Worm (Caenorhabditis elegans) whole organism, early embryonic: ENCODE results near the gene C06C3.3.

Source experiments
- B0310.2 ChIP-seq: sonication (generic microtip); optimal IDR thresholded peaks from 2 replicates; lab custom pipeline; 2016; ENCODE audit warnings: mild to moderate bottlenecking, missing genetic modification characterization, missing compliant biosample characterization
- F13C5.2 ChIP-seq: sonication (generic microtip); optimal IDR thresholded peaks from 2 replicates; lab custom pipeline; 2017; ENCODE audit warnings: mild to moderate bottlenecking, missing genetic modification characterization, inconsistent platforms, missing compliant biosample characterization
- aly-1 ChIP-seq: sonication (generic microtip); optimal IDR thresholded peaks from 2 replicates; lab custom pipeline; 2016; ENCODE audit warnings: missing genetic modification characterization, missing compliant biosample characterization
- ama-1 ChIP-seq: fragments of 150-350 bp; optimal IDR thresholded peaks from 2 replicates; lab custom pipeline; 2014
- ceh-13 ChIP-seq: fragments of 200-800 bp; sonication (Bioruptor generic); optimal IDR thresholded peaks from 2 replicates; lab custom pipeline; 2018; ENCODE audit warnings: mild to moderate bottlenecking, missing genetic modification characterization, missing compliant biosample characterization
- ceh-36 ChIP-seq: sonication (generic microtip); optimal IDR thresholded peaks from 2 replicates; lab custom pipeline; 2016; ENCODE audit warnings: missing genetic modification characterization, inconsistent platforms, missing compliant biosample characterization
- ets-7 ChIP-seq: sonication (generic microtip); optimal IDR thresholded peaks from 2 replicates; lab custom pipeline; 2016; ENCODE audit warnings: missing genotype, missing genetic modification characterization, missing compliant biosample characterization
- flt-1 ChIP-seq: fragments of 200-800 bp; sonication (Bioruptor generic); IDR thresholded peaks from 2 replicates; pipeline ENCODE4 v1.3.6; 2022; ENCODE audit warnings: missing genetic modification characterization, missing compliant biosample characterization
- hmbx-1 ChIP-seq: sonication (generic microtip); optimal IDR thresholded peaks from 2 replicates; lab custom pipeline; 2016; ENCODE audit warnings: mild to moderate bottlenecking, missing genetic modification characterization, missing compliant biosample characterization
- hmg-4 ChIP-seq: fragments of 200-800 bp; sonication (Bioruptor generic); optimal IDR thresholded peaks from 2 replicates; lab custom pipeline; 2018; ENCODE audit warnings: mild to moderate bottlenecking, missing genetic modification characterization, missing compliant biosample characterization
- hnd-1 ChIP-seq: sonication (generic microtip); optimal IDR thresholded peaks from 2 replicates; lab custom pipeline; 2016; ENCODE audit warnings: missing genetic modification characterization, missing compliant biosample characterization
- pes-1 ChIP-seq: fragments of 200-800 bp; sonication (Bioruptor generic); IDR thresholded peaks from 2 replicates; pipeline ENCODE4 v1.3.6; 2022; ENCODE audit warnings: missing genetic modification reagents, missing genetic modification characterization, missing compliant biosample characterization
- scrt-1 ChIP-seq: fragments of 200-800 bp; sonication (Bioruptor generic); IDR thresholded peaks from 2 replicates; pipeline ENCODE4 v1.3.6; 2022; ENCODE audit warnings: missing genetic modification characterization, missing compliant biosample characterization
- sea-1 ChIP-seq: fragments of 200-800 bp; sonication (Bioruptor generic); conservative IDR thresholded peaks from 2 replicates; pipeline ENCODE4 v1.3.6; 2022; ENCODE audit warnings: missing genetic modification characterization, missing compliant biosample characterization
- tbx-11 ChIP-seq: fragments of 200-800 bp; sonication (Bioruptor generic); IDR thresholded peaks from 2 replicates; pipeline ENCODE4 v1.3.6; 2022; ENCODE audit warnings: missing genetic modification characterization, missing compliant biosample characterization
- tbx-37 ChIP-seq: fragments of 200-800 bp; sonication (Bioruptor generic); conservative IDR thresholded peaks from 2 replicates; pipeline ENCODE4 v1.3.6; 2022; ENCODE audit warnings: missing genetic modification reagents, missing genetic modification characterization, missing compliant biosample characterization
- tra-4 ChIP-seq: sonication (generic microtip); optimal IDR thresholded peaks from 2 replicates; lab custom pipeline; 2017; ENCODE audit warnings: missing genetic modification characterization, missing compliant biosample characterization

The C06C3.3 gene

ce11 chrII:9372991-9373390 is 698 bp upstream of the C06C3.3 start, which contains the start of gene C06C3.4:
Gene C06C3.4, plus strand, starts transcription at chrII:9373291.
- no peak for TF ChIP-seq tbx-37 (GFP tag; lab: Robert Waterston, UW)
- no peak for TF ChIP-seq F13C5.2 (tag; lab: Kevin White, UChicago)
- no peak for TF ChIP-seq hnd-1 (tag; lab: Kevin White, UChicago)
- TF ChIP-seq aly-1 (tag; lab: Kevin White, UChicago), result no peak
- no peak for TF ChIP-seq flt-1
- no peak for TF ChIP-seq tbx-11 (GFP tag; lab: Robert Waterston, UW)
- TF ChIP-seq ama-1 (lab: Kevin White, UChicago), result no peak
- no peak for TF ChIP-seq B0310.2
- TF ChIP-seq tra-4 (tag; lab: Kevin White, UChicago), result no peak
- TF ChIP-seq scrt-1 (GFP tag; lab: Robert Waterston, UW), result no peak
- TF ChIP-seq hmbx-1 (tag; lab: Kevin White, UChicago), result no peak

- TF ChIP-seq ama-1 (lab: Kevin White, UChicago) (no peak), tbx-11 (GFP tag; lab: Robert Waterston, UW) (no peak), B0310.2 (no peak), tra-4 (tag; lab: Kevin White, UChicago) (no peak), ets-7 (no peak), hmg-4 (GFP tag; lab: Kevin White, UChicago) (no peak), hnd-1 (tag; lab: Kevin White, UChicago) (no peak), scrt-1 (GFP tag; lab: Robert Waterston, UW) (no peak), ceh-13 (no peak), F13C5.2 (tag; lab: Kevin White, UChicago) (no peak), sea-1 (GFP tag; lab: Robert Waterston, UW) (no peak)
These were observed 2.9 kb downstream of the C06C3.3 start for ce11 chrII:9369394-9369793.

ce11 chrII:9362249-9362648 is 10.0 kb downstream of the C06C3.3 start:
- TF ChIP-seq tra-4 (tag; lab: Kevin White, UChicago), result no peak
- no peak for TF ChIP-seq ceh-13
- TF ChIP-seq hnd-1 (tag; lab: Kevin White, UChicago), result no peak
- TF ChIP-seq hmg-4 (GFP tag; lab: Kevin White, UChicago), result no peak
- no peak for TF ChIP-seq ets-7
- no peak for TF ChIP-seq tbx-11 (GFP tag; lab: Robert Waterston, UW)
- no peak for TF ChIP-seq B0310.2
- no peak for TF ChIP-seq scrt-1 (GFP tag; lab: Robert Waterston, UW)
- no peak for TF ChIP-seq sea-1 (GFP tag; lab: Robert Waterston, UW)
- no peak for TF ChIP-seq ama-1 (lab: Kevin White, UChicago)
- TF ChIP-seq aly-1 (tag; lab: Kevin White, UChicago), result no peak
- no peak for TF ChIP-seq hmbx-1 (tag; lab: Kevin White, UChicago)
- no peak for TF ChIP-seq F13C5.2 (tag; lab: Kevin White, UChicago)
- no peak for TF ChIP-seq flt-1
- no peak for TF ChIP-seq ceh-36 (tag; lab: Kevin White, UChicago)
- no peak for TF ChIP-seq pes-1 (GFP tag; lab: Robert Waterston, UW)

- TF ChIP-seq tbx-11 (GFP tag; lab: Robert Waterston, UW), result no peak
- TF ChIP-seq tbx-37 (GFP tag; lab: Robert Waterston, UW), result no peak
- TF ChIP-seq hmbx-1 (tag; lab: Kevin White, UChicago), result no peak
- no peak for TF ChIP-seq hmg-4 (GFP tag; lab: Kevin White, UChicago)
- no peak for TF ChIP-seq ets-7
- no peak for TF ChIP-seq sea-1 (GFP tag; lab: Robert Waterston, UW)
- no peak for TF ChIP-seq pes-1 (GFP tag; lab: Robert Waterston, UW)
- no peak for TF ChIP-seq F13C5.2 (tag; lab: Kevin White, UChicago)
- TF ChIP-seq tra-4 (tag; lab: Kevin White, UChicago), result no peak
- TF ChIP-seq scrt-1 (GFP tag; lab: Robert Waterston, UW), result no peak
- TF ChIP-seq hnd-1 (tag; lab: Kevin White, UChicago), result no peak
- no peak for TF ChIP-seq ama-1 (lab: Kevin White, UChicago)
- TF ChIP-seq flt-1, result no peak
- TF ChIP-seq ceh-13, result no peak
These were observed 14.1 kb downstream of the C06C3.3 start, which contains the start of gene mel-11 for ce11 chrII:9358230-9358629. Gene mel-11, plus strand, starts transcription at chrII:9358530.

ce11 chrII:9356723-9357122 is 15.6 kb downstream of the C06C3.3 start:
- TF ChIP-seq ceh-36 (tag; lab: Kevin White, UChicago) (no peak), hmg-4 (GFP tag; lab: Kevin White, UChicago) (peak; percentile 49)

- no peak for TF ChIP-seq pes-1 (GFP tag; lab: Robert Waterston, UW)
- no peak for TF ChIP-seq ama-1 (lab: Kevin White, UChicago)
- no peak for TF ChIP-seq ceh-36 (tag; lab: Kevin White, UChicago)
- TF ChIP-seq hmbx-1 (tag; lab: Kevin White, UChicago), result no peak
- no peak for TF ChIP-seq ets-7
- TF ChIP-seq tra-4 (tag; lab: Kevin White, UChicago), result no peak
- TF ChIP-seq ceh-13, result no peak
- TF ChIP-seq scrt-1 (GFP tag; lab: Robert Waterston, UW), result no peak
- no peak for TF ChIP-seq flt-1
- TF ChIP-seq tbx-11 (GFP tag; lab: Robert Waterston, UW), result no peak
- no peak for TF ChIP-seq hnd-1 (tag; lab: Kevin White, UChicago)
- no peak for TF ChIP-seq aly-1 (tag; lab: Kevin White, UChicago)
- no peak for TF ChIP-seq sea-1 (GFP tag; lab: Robert Waterston, UW)
- TF ChIP-seq hmg-4 (GFP tag; lab: Kevin White, UChicago), result no peak
- no peak for TF ChIP-seq F13C5.2 (tag; lab: Kevin White, UChicago)
- no peak for TF ChIP-seq B0310.2
- no peak for TF ChIP-seq tbx-37 (GFP tag; lab: Robert Waterston, UW)
These were observed 19.6 kb downstream of the C06C3.3 start, which contains the start of the genes sdhb-1 and cup-15 for ce11 chrII:9352669-9353068. Gene sdhb-1, minus strand, starts transcription at chrII:9352731. Gene cup-15, plus strand, starts transcription at chrII:9353000.

- TF ChIP-seq aly-1 (tag; lab: Kevin White, UChicago) (no peak), tbx-11 (GFP tag; lab: Robert Waterston, UW) (no peak), ama-1 (lab: Kevin White, UChicago) (no peak), flt-1 (no peak), hmg-4 (GFP tag; lab: Kevin White, UChicago) (no peak), pes-1 (GFP tag; lab: Robert Waterston, UW) (no peak), scrt-1 (GFP tag; lab: Robert Waterston, UW) (no peak), ets-7 (no peak), hnd-1 (tag; lab: Kevin White, UChicago) (no peak), tbx-37 (GFP tag; lab: Robert Waterston, UW) (no peak), hmbx-1 (tag; lab: Kevin White, UChicago) (no peak), B0310.2 (no peak)
These were observed 24.8 kb downstream of the C06C3.3 start for ce11 chrII:9347444-9347843.
